In the genomic region with DNA sequence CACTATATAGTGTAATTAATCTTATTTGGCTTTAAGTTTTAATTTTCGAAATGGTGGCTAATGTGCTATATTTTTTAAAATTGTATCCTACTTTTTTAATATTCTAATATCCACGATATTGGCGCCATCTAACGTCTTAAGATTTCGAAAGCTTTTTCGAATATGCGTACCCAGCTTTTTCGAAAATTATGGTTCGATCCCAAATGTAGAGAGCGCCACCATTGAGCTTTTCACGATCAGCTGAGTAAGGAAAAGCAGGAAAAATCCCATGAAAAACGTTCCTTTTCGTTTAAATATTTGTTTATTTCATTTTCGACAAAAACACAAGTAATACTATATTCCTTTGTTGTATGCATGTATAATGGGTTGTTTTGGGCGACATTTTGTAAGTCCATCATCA, we compare ENCODE assay signal across 3 fruit fly cellular contexts.
TF ChIP-seq lines count a peak whose summit lies in the region.

No protein-coding gene starts in this region.

- TF ChIP-seq CTCF in S2 (optimal IDR thresholded peaks at IDR 0.05; lab: Kevin White, UChicago) = peak; percentile 20 to 59
- TF ChIP-seq CTCF in whole organism, embryonic (GFP tag; optimal IDR thresholded peaks at IDR 0.05; lab: Kevin White, UChicago) = peak; percentile 93

TF ChIP-seq in whole organism, embryonic, 481 proteins besides CTCF, POLR2A, EP300 and RAD21:
- peak; percentile 87 for TF ChIP-seq Dip2 (GFP tag; IDR thresholded peaks at IDR 0.05; lab: Robert Waterston, UW)
- no peak for TF ChIP-seq CG4730 (GFP tag; IDR thresholded peaks at IDR 0.05; lab: Robert Waterston, UW)
- no peak for TF ChIP-seq Fer2 (tag; optimal IDR thresholded peaks at IDR 0.05; lab: Kevin White, UChicago)
- no peak for TF ChIP-seq mam (GFP tag; optimal IDR thresholded peaks at IDR 0.05; lab: Kevin White, UChicago)
- TF ChIP-seq crol (GFP tag; IDR thresholded peaks at IDR 0.05; lab: Robert Waterston, UW) = no peak
- no peak for TF ChIP-seq CG12659 (GFP tag; optimal IDR thresholded peaks at IDR 0.05; lab: Kevin White, UChicago)
- TF ChIP-seq sens (GFP tag; lab: Kevin White, UChicago) = peak; percentile 56
- TF ChIP-seq E2f2 (GFP tag; IDR thresholded peaks at IDR 0.05; lab: Robert Waterston, UW) = 0 out of 2 replicates have a peak, but pooled peaks have one; percentile 14
- no peak for TF ChIP-seq CG8290 (GFP tag; optimal IDR thresholded peaks at IDR 0.05; lab: Kevin White, UChicago)
- TF ChIP-seq CG8290 (tag; optimal IDR thresholded peaks at IDR 0.05; lab: Kevin White, UChicago) = no peak

TF ChIP-seq in whole organism, wandering third instar larva, 38 proteins besides CTCF, POLR2A, EP300 and RAD21:
- TF ChIP-seq Myc (optimal IDR thresholded peaks at IDR 0.05; lab: Kevin White, UChicago) (peak; percentile 20), CG32264 (GFP tag; optimal IDR thresholded peaks at IDR 0.05; lab: Kevin White, UChicago) (no peak)
